Worm (Caenorhabditis elegans): ENCODE measurements around the gene F55E10.1.

Gene F55E10.1

DNA sequence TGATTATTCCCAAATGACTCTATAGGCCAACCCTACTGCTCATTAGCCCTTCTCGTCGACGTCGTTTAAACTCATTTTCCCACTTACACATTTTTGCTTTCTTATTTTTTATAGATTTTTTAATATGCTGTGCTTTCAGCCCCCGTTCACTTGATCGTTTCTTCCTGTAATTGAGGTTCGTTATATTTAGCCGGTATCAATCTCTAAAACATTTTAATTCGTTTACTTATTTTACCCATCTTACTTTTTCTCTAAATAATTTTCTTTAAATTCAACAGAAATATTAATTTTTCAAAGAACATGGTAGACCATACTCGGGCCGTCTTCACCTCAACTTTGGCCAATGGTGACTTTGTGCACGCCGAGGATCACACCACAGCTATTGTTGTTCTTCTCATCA lies at the start of gene F55E10.1:
F55E10.1 (plus strand) TSS at position 301 of the 400 bp plus-strand sequence.
- TF ChIP-seq ref-1 (GFP tag; conservative IDR thresholded peaks at IDR 0.05) (no peak), med-1 (GFP tag; optimal IDR thresholded peaks at IDR 0.05; ENCODE audit: insufficient read depth) (no peak), klf-2 (GFP tag; conservative IDR thresholded peaks at IDR 0.05) (no peak), ztf-29 (GFP tag; IDR thresholded peaks at IDR 0.05) (no peak), cog-1 (tag; optimal IDR thresholded peaks at IDR 0.05) (no peak), ztf-23 (GFP tag; IDR thresholded peaks at IDR 0.05) (no peak), T22C8.4 (GFP tag; IDR thresholded peaks at IDR 0.05) (no peak), flt-1 (GFP tag; IDR thresholded peaks at IDR 0.05) (no peak), tab-1 (GFP tag; IDR thresholded peaks at IDR 0.05) (no peak)

DNA sequence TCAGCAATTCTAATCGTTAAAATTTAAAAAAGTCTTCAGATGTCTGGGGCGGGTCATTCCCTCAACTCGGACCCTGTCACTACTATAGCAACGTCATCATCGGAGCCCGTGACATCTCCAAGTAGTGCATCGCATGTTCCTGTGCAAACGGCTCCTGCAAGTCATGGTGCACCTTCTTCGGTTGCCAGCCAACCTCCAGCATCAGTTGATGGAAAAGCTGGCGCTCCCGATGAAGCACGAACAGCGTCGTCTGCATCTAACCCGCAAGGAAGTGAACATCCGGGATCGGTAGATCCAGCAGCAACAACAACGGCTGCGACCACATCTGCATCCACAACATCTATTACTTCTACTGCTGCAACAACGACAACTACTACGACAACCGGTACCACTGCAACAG lies 47.2 kb upstream of the F55E10.1 start, which contains the start of gene R09F10.3:
R09F10.3 (plus strand) TSS at position 40 of the 400 bp plus-strand sequence.
- TF ChIP-seq flt-1 (GFP tag; IDR thresholded peaks at IDR 0.05) (no peak), klf-2 (GFP tag; conservative IDR thresholded peaks at IDR 0.05) (no peak), T22C8.4 (GFP tag; IDR thresholded peaks at IDR 0.05) (no peak), med-1 (GFP tag; optimal IDR thresholded peaks at IDR 0.05; ENCODE audit: insufficient read depth) (no peak), ztf-29 (GFP tag; IDR thresholded peaks at IDR 0.05) (no peak), cog-1 (tag; optimal IDR thresholded peaks at IDR 0.05) (no peak), ref-1 (GFP tag; conservative IDR thresholded peaks at IDR 0.05) (no peak), tab-1 (GFP tag; IDR thresholded peaks at IDR 0.05) (no peak), ztf-23 (GFP tag; IDR thresholded peaks at IDR 0.05) (no peak)

DNA sequence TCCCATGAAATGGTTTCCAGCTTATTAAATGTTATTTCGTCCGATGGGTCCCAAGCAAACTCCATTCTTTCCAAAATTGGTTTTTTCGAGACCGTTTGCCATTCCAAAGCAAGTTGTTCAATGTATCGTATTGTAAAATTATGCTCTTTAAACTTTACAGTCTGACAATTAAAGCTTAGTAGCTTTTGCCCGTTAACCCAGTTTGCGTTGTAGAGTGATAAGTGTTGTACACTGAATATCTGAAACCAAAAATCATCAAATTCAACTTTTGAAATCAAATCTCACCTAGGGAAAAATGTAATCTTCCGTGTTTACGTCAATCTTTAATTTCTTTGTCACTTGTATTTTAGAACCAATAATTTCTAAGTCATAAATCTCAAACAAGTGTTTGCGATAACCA lies 44.4 kb upstream of the F55E10.1 start:
- TF ChIP-seq klf-2 (GFP tag; conservative IDR thresholded peaks at IDR 0.05) = no peak
- TF ChIP-seq ztf-23 (GFP tag; IDR thresholded peaks at IDR 0.05) = no peak
- TF ChIP-seq flt-1 (GFP tag; IDR thresholded peaks at IDR 0.05) = no peak
- no peak for TF ChIP-seq cog-1 (tag; optimal IDR thresholded peaks at IDR 0.05)
- TF ChIP-seq med-1 (GFP tag; optimal IDR thresholded peaks at IDR 0.05; ENCODE audit: insufficient read depth) = no peak
- no peak for TF ChIP-seq ref-1 (GFP tag; conservative IDR thresholded peaks at IDR 0.05)
- no peak for TF ChIP-seq tab-1 (GFP tag; IDR thresholded peaks at IDR 0.05)
- no peak for TF ChIP-seq ztf-29 (GFP tag; IDR thresholded peaks at IDR 0.05)
- no peak for TF ChIP-seq T22C8.4 (GFP tag; IDR thresholded peaks at IDR 0.05)

DNA sequence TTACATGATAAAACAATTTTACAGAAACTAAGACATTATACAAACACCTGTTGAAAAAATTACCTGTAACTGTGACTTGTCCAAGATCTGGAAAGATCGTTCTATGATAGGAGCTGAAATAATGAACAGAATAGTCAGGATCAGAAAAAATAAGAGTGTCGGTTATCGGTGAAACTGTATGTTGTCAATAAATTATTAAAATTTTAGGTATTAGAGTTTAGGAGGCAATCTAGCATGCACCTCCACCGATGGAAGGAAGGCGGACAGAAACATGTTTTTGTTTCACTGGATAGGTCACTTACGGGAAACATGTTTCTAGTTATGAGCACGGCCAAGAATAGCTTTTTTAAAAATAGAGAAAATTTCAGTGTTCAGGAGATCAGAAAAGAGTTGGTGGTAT lies 42.2 kb upstream of the F55E10.1 start, which contains the start of gene ced-13:
ced-13 (minus strand) TSS at position 101 of the 400 bp plus-strand sequence.
- no peak for TF ChIP-seq ztf-23 (GFP tag; IDR thresholded peaks at IDR 0.05)
- no peak for TF ChIP-seq med-1 (GFP tag; optimal IDR thresholded peaks at IDR 0.05; ENCODE audit: insufficient read depth)
- no peak for TF ChIP-seq tab-1 (GFP tag; IDR thresholded peaks at IDR 0.05)
- TF ChIP-seq ref-1 (GFP tag; conservative IDR thresholded peaks at IDR 0.05) = no peak
- TF ChIP-seq ztf-29 (GFP tag; IDR thresholded peaks at IDR 0.05) = no peak
- TF ChIP-seq flt-1 (GFP tag; IDR thresholded peaks at IDR 0.05) = no peak
- TF ChIP-seq cog-1 (tag; optimal IDR thresholded peaks at IDR 0.05) = no peak
- no peak for TF ChIP-seq T22C8.4 (GFP tag; IDR thresholded peaks at IDR 0.05)

DNA sequence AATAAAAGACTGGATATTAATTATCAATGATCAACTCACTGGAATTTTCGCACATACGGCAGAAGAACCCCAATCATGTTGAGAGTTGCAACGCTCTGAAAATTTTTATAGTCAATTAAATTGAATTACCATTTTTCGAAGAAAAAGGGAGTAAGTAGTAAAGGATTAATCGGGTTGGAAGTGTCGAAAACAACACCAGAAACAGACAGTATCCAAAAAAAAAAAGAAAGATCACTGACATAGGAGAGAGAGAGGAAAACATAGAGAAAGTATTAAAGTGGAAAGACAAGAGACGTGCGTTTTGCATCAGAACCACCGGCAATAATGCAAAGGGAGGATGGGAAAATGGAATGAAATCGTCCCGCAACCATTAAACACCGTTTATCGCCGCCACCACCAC lies 39.5 kb upstream of the F55E10.1 start, which contains the start of gene inx-5:
inx-5 (minus strand) TSS at position 101 of the 400 bp plus-strand sequence.
- TF ChIP-seq klf-2 (GFP tag; conservative IDR thresholded peaks at IDR 0.05) (no peak), flt-1 (GFP tag; IDR thresholded peaks at IDR 0.05) (no peak), ztf-23 (GFP tag; IDR thresholded peaks at IDR 0.05) (no peak), cog-1 (tag; optimal IDR thresholded peaks at IDR 0.05) (no peak), ref-1 (GFP tag; conservative IDR thresholded peaks at IDR 0.05) (no peak), med-1 (GFP tag; optimal IDR thresholded peaks at IDR 0.05; ENCODE audit: insufficient read depth) (no peak), tab-1 (GFP tag; IDR thresholded peaks at IDR 0.05) (no peak), T22C8.4 (GFP tag; IDR thresholded peaks at IDR 0.05) (no peak), ztf-29 (GFP tag; IDR thresholded peaks at IDR 0.05) (no peak)

DNA sequence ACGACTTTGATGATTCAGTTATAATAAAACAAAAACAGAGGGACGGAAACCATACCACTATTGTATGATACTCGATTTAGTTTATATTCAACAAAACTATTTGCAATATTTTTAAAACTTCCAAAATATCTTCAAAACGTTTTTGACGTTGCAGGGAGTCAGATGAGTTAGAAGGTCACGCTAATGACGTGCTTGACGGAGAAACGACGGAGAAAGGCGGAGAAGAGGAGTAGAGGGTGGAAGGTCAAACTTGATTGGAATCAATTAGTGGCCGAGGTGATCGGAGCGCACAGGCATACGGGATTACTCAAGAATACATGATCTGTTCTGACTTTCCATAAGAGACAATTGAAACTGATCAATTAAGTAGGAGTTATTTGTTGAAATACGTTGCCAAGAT lies 39.0 kb upstream of the F55E10.1 start:
- TF ChIP-seq flt-1 (GFP tag; IDR thresholded peaks at IDR 0.05) = no peak
- no peak for TF ChIP-seq tab-1 (GFP tag; IDR thresholded peaks at IDR 0.05)
- TF ChIP-seq klf-2 (GFP tag; conservative IDR thresholded peaks at IDR 0.05) = no peak
- TF ChIP-seq med-1 (GFP tag; optimal IDR thresholded peaks at IDR 0.05; ENCODE audit: insufficient read depth) = no peak
- no peak for TF ChIP-seq ref-1 (GFP tag; conservative IDR thresholded peaks at IDR 0.05)
- no peak for TF ChIP-seq ztf-29 (GFP tag; IDR thresholded peaks at IDR 0.05)
- no peak for TF ChIP-seq T22C8.4 (GFP tag; IDR thresholded peaks at IDR 0.05)
- TF ChIP-seq ztf-23 (GFP tag; IDR thresholded peaks at IDR 0.05) = no peak
- TF ChIP-seq cog-1 (tag; optimal IDR thresholded peaks at IDR 0.05) = no peak

DNA sequence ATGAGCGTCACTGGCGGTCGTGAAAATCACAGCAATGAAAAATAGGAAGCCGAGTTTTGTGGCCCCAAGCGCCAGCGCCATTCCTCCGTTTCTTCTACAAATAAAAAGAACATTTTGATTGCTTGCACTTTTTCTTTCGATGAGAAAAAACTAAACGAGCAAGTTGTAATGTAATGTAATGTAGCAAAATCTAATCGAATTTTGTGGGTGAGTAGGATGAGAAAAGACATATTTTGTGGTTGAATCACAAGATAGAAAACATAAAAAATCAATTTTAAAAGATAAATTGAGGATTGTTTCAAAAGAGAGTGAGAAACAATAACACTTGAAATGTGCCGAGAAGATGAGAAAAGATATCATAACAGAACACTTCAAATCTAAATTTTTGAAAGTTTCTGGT lies 34.2 kb upstream of the F55E10.1 start, which contains the start of gene R09F10.5:
R09F10.5 (minus strand) TSS at position 101 of the 400 bp plus-strand sequence.
- no peak for TF ChIP-seq ztf-29 (GFP tag; IDR thresholded peaks at IDR 0.05)
- TF ChIP-seq flt-1 (GFP tag; IDR thresholded peaks at IDR 0.05) = no peak
- no peak for TF ChIP-seq T22C8.4 (GFP tag; IDR thresholded peaks at IDR 0.05)
- TF ChIP-seq ref-1 (GFP tag; conservative IDR thresholded peaks at IDR 0.05) = no peak
- TF ChIP-seq klf-2 (GFP tag; conservative IDR thresholded peaks at IDR 0.05) = no peak
- TF ChIP-seq med-1 (GFP tag; optimal IDR thresholded peaks at IDR 0.05; ENCODE audit: insufficient read depth) = no peak
- TF ChIP-seq tab-1 (GFP tag; IDR thresholded peaks at IDR 0.05) = no peak
- TF ChIP-seq ztf-23 (GFP tag; IDR thresholded peaks at IDR 0.05) = no peak
- no peak for TF ChIP-seq cog-1 (tag; optimal IDR thresholded peaks at IDR 0.05)

DNA sequence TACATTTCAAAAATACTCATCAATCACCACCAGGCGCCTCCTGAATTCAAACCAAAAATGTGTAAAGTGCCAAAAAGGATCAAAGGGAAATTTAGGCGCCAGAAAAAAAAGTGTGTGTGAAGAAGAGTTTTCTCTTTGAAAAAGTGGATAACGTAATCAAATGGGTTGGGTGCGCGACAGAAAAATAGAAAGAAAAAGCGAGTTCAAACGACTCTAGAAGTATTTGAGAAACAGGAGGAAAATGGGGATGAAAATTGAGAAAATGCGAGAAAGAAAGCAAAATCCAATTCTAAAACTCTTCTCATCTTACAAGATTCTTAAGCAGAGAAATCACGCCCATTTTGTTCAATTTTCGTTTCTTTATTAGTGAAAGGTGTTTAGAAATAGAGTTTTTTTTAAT lies 33.3 kb upstream of the F55E10.1 start:
- TF ChIP-seq tab-1 (GFP tag; IDR thresholded peaks at IDR 0.05) = no peak
- TF ChIP-seq cog-1 (tag; optimal IDR thresholded peaks at IDR 0.05) = no peak
- no peak for TF ChIP-seq med-1 (GFP tag; optimal IDR thresholded peaks at IDR 0.05; ENCODE audit: insufficient read depth)
- no peak for TF ChIP-seq klf-2 (GFP tag; conservative IDR thresholded peaks at IDR 0.05)
- no peak for TF ChIP-seq ztf-29 (GFP tag; IDR thresholded peaks at IDR 0.05)
- TF ChIP-seq flt-1 (GFP tag; IDR thresholded peaks at IDR 0.05) = no peak
- TF ChIP-seq T22C8.4 (GFP tag; IDR thresholded peaks at IDR 0.05) = no peak
- TF ChIP-seq ztf-23 (GFP tag; IDR thresholded peaks at IDR 0.05) = no peak
- no peak for TF ChIP-seq ref-1 (GFP tag; conservative IDR thresholded peaks at IDR 0.05)

DNA sequence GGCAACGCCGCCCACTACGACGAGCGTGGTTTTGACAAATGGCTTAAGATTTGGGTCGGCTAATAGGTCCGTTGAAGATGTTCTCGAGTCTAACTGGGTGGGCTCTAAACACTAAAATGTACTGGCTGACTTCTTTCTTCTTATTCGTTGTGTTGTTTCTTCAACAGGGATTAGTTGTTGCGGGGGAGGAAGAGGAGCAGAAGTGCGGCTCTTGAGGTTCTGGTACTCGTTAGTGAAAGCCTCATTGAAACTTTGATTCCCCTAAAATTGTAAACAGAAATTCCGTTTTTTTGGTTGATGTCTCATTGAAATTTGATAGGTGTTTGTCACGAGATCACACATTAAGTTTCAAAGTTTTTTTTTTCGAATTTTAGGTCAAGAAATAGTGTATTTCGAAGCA lies 31.0 kb upstream of the F55E10.1 start:
- TF ChIP-seq T22C8.4 (GFP tag; IDR thresholded peaks at IDR 0.05) (no peak), med-1 (GFP tag; optimal IDR thresholded peaks at IDR 0.05; ENCODE audit: insufficient read depth) (no peak), klf-2 (GFP tag; conservative IDR thresholded peaks at IDR 0.05) (no peak), cog-1 (tag; optimal IDR thresholded peaks at IDR 0.05) (no peak), flt-1 (GFP tag; IDR thresholded peaks at IDR 0.05) (no peak)

DNA sequence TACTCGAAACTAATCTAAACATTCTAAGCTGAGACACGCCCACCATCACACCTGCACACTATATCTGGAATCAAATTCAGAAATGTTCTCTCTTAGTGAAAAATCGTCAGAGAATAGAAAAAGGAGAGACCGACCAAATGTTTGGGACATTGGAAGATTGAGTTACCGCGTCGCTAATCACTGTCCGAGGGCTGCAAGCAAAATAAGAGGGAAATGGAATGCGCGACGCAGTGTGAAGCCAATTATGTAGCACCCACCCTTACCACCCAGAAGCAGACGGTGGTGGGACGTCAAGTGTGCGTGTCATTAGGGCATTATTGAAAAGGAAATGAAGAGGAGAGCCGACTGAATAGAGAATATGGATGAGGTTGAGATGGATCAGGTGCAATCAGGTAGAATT lies 30.2 kb upstream of the F55E10.1 start:
- TF ChIP-seq flt-1 (GFP tag; IDR thresholded peaks at IDR 0.05) = no peak
- no peak for TF ChIP-seq ref-1 (GFP tag; conservative IDR thresholded peaks at IDR 0.05)
- TF ChIP-seq tab-1 (GFP tag; IDR thresholded peaks at IDR 0.05) = no peak
- TF ChIP-seq ztf-23 (GFP tag; IDR thresholded peaks at IDR 0.05) = no peak
- TF ChIP-seq klf-2 (GFP tag; conservative IDR thresholded peaks at IDR 0.05) = no peak
- TF ChIP-seq ztf-29 (GFP tag; IDR thresholded peaks at IDR 0.05) = no peak
- TF ChIP-seq cog-1 (tag; optimal IDR thresholded peaks at IDR 0.05) = no peak
- TF ChIP-seq med-1 (GFP tag; optimal IDR thresholded peaks at IDR 0.05; ENCODE audit: insufficient read depth) = no peak
- no peak for TF ChIP-seq T22C8.4 (GFP tag; IDR thresholded peaks at IDR 0.05)
